Worm (Caenorhabditis elegans) whole organism, early embryonic: ENCODE data around the gene sri-53.
"Not testable (repeated sequence)": the region's sequence is repeated elsewhere in the genome, so short reads cannot be mapped to it uniquely, and the experiment has no call there.

ENCODE experiments used
- ama-1 ChIP-seq: fragments of 150-350 bp; optimal IDR thresholded peaks from 2 replicates; lab custom pipeline; 2014
- ets-7 ChIP-seq: sonication (generic microtip); optimal IDR thresholded peaks from 2 replicates; lab custom pipeline; 2016; ENCODE audit warnings: missing genotype, missing genetic modification characterization, missing compliant biosample characterization
- hnd-1 ChIP-seq: sonication (generic microtip); optimal IDR thresholded peaks from 2 replicates; lab custom pipeline; 2016; ENCODE audit warnings: missing genetic modification characterization, missing compliant biosample characterization
- scrt-1 ChIP-seq: fragments of 200-800 bp; sonication (Bioruptor generic); IDR thresholded peaks from 2 replicates; pipeline ENCODE4 v1.3.6; 2022; ENCODE audit warnings: missing genetic modification characterization, missing compliant biosample characterization

- TF ChIP-seq ets-7 (tag; lab: Kevin White, UChicago); hnd-1 (tag; lab: Kevin White, UChicago); scrt-1 (GFP tag; lab: Robert Waterston, UW); ama-1 (lab: Kevin White, UChicago): not testable (repeated sequence)
Measured at ce11 chrII:3191544-3191943, 10.9 kb downstream of the sri-53 start, which contains the start of gene Y27F2A.9.
